Worm (Caenorhabditis elegans): ENCODE data around the gene asp-3.

- TF ChIP-seq ztf-11 (tag; optimal IDR thresholded peaks at IDR 0.05) (no peak), ama-1 (optimal IDR thresholded peaks at IDR 0.05) (no peak), pag-3 (tag; optimal IDR thresholded peaks at IDR 0.05; ENCODE audit: borderline replicate concordance, insufficient read depth) (no peak), nhr-76 (tag; optimal IDR thresholded peaks at IDR 0.05) (no peak), nhr-77 (tag; optimal IDR thresholded peaks at IDR 0.05) (no peak), pqm-1 (tag; optimal IDR thresholded peaks at IDR 0.05) (no peak)
These were observed at the start of gene asp-3 for ce11 chrX:6790986-6791385.

Measured in whole organism, L1 larva.